Worm (Caenorhabditis elegans) whole organism, L1 larva: Measurements from ENCODE around the gene F45C12.17.

Experiments used
- F16B12.6 ChIP-seq: fragments of 150-350 bp; optimal IDR thresholded peaks from 2 replicates; lab custom pipeline; 2014; ENCODE audit warnings: missing biosample characterization, missing genetic modification characterization
- Y116A8C.19 ChIP-seq: sonication (generic microtip); optimal IDR thresholded peaks from 2 replicates; lab custom pipeline; 2016; ENCODE audit warnings: missing compliant biosample characterization, missing genetic modification characterization, borderline replicate concordance
- aha-1 ChIP-seq: fragments of 150-350 bp; optimal IDR thresholded peaks from 2 replicates; lab custom pipeline; 2014; ENCODE audit warnings: missing biosample characterization, missing genetic modification characterization
- aly-2 ChIP-seq: fragments of 150-350 bp; optimal IDR thresholded peaks from 2 replicates; lab custom pipeline; 2014; ENCODE audit warnings: missing biosample characterization, missing genetic modification characterization
- blmp-1 ChIP-seq: fragments of 150-350 bp; optimal IDR thresholded peaks from 2 replicates; lab custom pipeline; 2014; ENCODE audit warnings: missing biosample characterization, missing genetic modification characterization
- ceh-63 ChIP-seq: fragments of 200-800 bp; sonication (Bioruptor generic); optimal IDR thresholded peaks from 2 replicates; lab custom pipeline; 2018; ENCODE audit warnings: mild to moderate bottlenecking, missing genetic modification characterization, missing compliant biosample characterization
- ceh-8 ChIP-seq: fragments of 200-800 bp; sonication (Bioruptor generic); optimal IDR thresholded peaks from 2 replicates; lab custom pipeline; 2018; ENCODE audit warnings: mild to moderate bottlenecking, missing genetic modification characterization, moderate library complexity, missing compliant biosample characterization
- ceh-82 ChIP-seq, 3 experiments: fragments of 150-350 bp in 1 of 3; sonication (generic microtip) in 2 of 3; optimal IDR thresholded peaks; 2 replicates each; lab custom pipeline; 2014 to 2017; ENCODE audit warnings: missing biosample characterization in 3 of 3, missing genetic modification characterization in 3 of 3
- dpl-1 ChIP-seq, 3 experiments: fragments of 150-350 bp in 2 of 3; sonication (generic microtip) in 1 of 3; optimal IDR thresholded peaks; 2 replicates each; lab custom pipeline; 2014 to 2017; ENCODE audit warnings: missing biosample characterization in 3 of 3, missing genetic modification characterization in 3 of 3, missing genetic modification reagents in 3 of 3
- dsc-1 ChIP-seq: sonication (generic microtip); optimal IDR thresholded peaks from 2 replicates; lab custom pipeline; 2016; ENCODE audit warnings: mild to moderate bottlenecking, missing genetic modification characterization, missing compliant biosample characterization
- efl-1 ChIP-seq, 4 experiments: fragments of 150-350 bp; optimal IDR thresholded peaks in 3 of 4; peaks in 1 of 4; 1 replicate in 1 of 4; 2 replicates in 3 of 4; lab custom pipeline; 2014; ENCODE audit warnings: missing biosample characterization in 2 of 4, missing genetic modification characterization in 2 of 4, missing genetic modification reagents in 2 of 4
- egl-27 ChIP-seq, 2 experiments: fragments of 150-350 bp in 1 of 2; sonication (generic microtip); optimal IDR thresholded peaks; 3 replicates each; lab custom pipeline; 2017 to 2018; ENCODE audit warnings: missing biosample characterization in 2 of 2, missing genetic modification characterization in 2 of 2, missing genetic modification reagents in 2 of 2
- elt-2 ChIP-seq: sonication (generic microtip); optimal IDR thresholded peaks from 2 replicates; lab custom pipeline; 2016; ENCODE audit warnings: missing genetic modification characterization, mild to moderate bottlenecking, inconsistent platforms, missing compliant biosample characterization, missing genetic modification reagents
- elt-3 ChIP-seq, 6 experiments: fragments of 150-350 bp in 1 of 6; sonication (generic microtip); optimal IDR thresholded peaks; 2 replicates each; lab custom pipeline; 2017 to 2018; ENCODE audit warnings: missing biosample characterization in 6 of 6, missing genetic modification characterization in 6 of 6, inconsistent platforms in 1 of 6
- fkh-4 ChIP-seq: sonication (generic microtip); optimal IDR thresholded peaks from 2 replicates; lab custom pipeline; 2016; ENCODE audit warnings: missing compliant biosample characterization, missing genetic modification characterization, borderline replicate concordance
- fos-1 ChIP-seq: fragments of 150-350 bp; optimal IDR thresholded peaks from 2 replicates; lab custom pipeline; 2014; ENCODE audit warnings: missing biosample characterization, missing genetic modification characterization
- hlh-4 ChIP-seq: sonication (generic microtip); optimal IDR thresholded peaks from 2 replicates; lab custom pipeline; 2016; ENCODE audit warnings: mild to moderate bottlenecking, missing genetic modification characterization, missing compliant biosample characterization
- irx-1 ChIP-seq: sonication (generic microtip); optimal IDR thresholded peaks from 2 replicates; lab custom pipeline; 2016; ENCODE audit warnings: missing genetic modification characterization, missing compliant biosample characterization
- lin-35 ChIP-seq, 2 experiments: fragments of 150-350 bp; optimal IDR thresholded peaks; 2 replicates each; lab custom pipeline; 2014; ENCODE audit warnings: missing biosample characterization in 2 of 2, missing genetic modification characterization in 2 of 2, missing genetic modification reagents in 2 of 2
- lsy-2 ChIP-seq, 2 experiments: fragments of 150-350 bp; optimal IDR thresholded peaks; 2 replicates each; lab custom pipeline; 2014; ENCODE audit warnings: missing biosample characterization in 2 of 2, missing genetic modification characterization in 2 of 2
- mdl-1 ChIP-seq, 2 experiments: fragments of 150-350 bp; optimal IDR thresholded peaks; 2 replicates each; lab custom pipeline; 2014 to 2017; ENCODE audit warnings: missing biosample characterization in 2 of 2, missing genetic modification characterization in 2 of 2, inconsistent platforms in 1 of 2
- nhr-11 ChIP-seq: fragments of 150-350 bp; optimal IDR thresholded peaks from 2 replicates; lab custom pipeline; 2014; ENCODE audit warnings: missing biosample characterization, missing genetic modification characterization
- nhr-12 ChIP-seq: sonication (generic microtip); optimal IDR thresholded peaks from 2 replicates; lab custom pipeline; 2017; ENCODE audit warnings: missing biosample characterization, missing genetic modification characterization
- nhr-47 ChIP-seq: sonication (generic microtip); optimal IDR thresholded peaks from 2 replicates; lab custom pipeline; 2016; ENCODE audit warnings: mild to moderate bottlenecking, missing genetic modification characterization, moderate library complexity, missing compliant biosample characterization
- nhr-76 ChIP-seq: sonication (generic microtip); optimal IDR thresholded peaks from 2 replicates; lab custom pipeline; 2017; ENCODE audit warnings: missing biosample characterization, missing genetic modification characterization
- nhr-84 ChIP-seq: sonication (generic microtip); optimal IDR thresholded peaks from 2 replicates; lab custom pipeline; 2017; ENCODE audit warnings: missing biosample characterization, missing genetic modification characterization
- pax-3 ChIP-seq: fragments of 200-800 bp; sonication (Bioruptor generic); optimal IDR thresholded peaks from 2 replicates; lab custom pipeline; 2018; ENCODE audit warnings: mild to moderate bottlenecking, missing genetic modification characterization, moderate library complexity, missing compliant biosample characterization
- skn-1 ChIP-seq: fragments of 150-350 bp; optimal IDR thresholded peaks from 2 replicates; lab custom pipeline; 2014; ENCODE audit warnings: missing biosample characterization, missing genetic modification characterization
- sup-37 ChIP-seq: fragments of 200-800 bp; sonication (Bioruptor generic); optimal IDR thresholded peaks from 2 replicates; lab custom pipeline; 2018; ENCODE audit warnings: mild to moderate bottlenecking, missing genetic modification characterization, missing compliant biosample characterization
- swsn-7 ChIP-seq: sonication (generic microtip); optimal IDR thresholded peaks from 2 replicates; lab custom pipeline; 2016; ENCODE audit warnings: missing genetic modification characterization, missing compliant biosample characterization
- tbx-2 ChIP-seq: sonication (generic microtip); optimal IDR thresholded peaks from 2 replicates; lab custom pipeline; 2016; ENCODE audit warnings: missing genetic modification characterization, missing compliant biosample characterization
- unc-130 ChIP-seq: fragments of 150-350 bp; optimal IDR thresholded peaks from 2 replicates; lab custom pipeline; 2017; ENCODE audit warnings: missing biosample characterization, missing genetic modification characterization, inconsistent platforms
- unc-30 ChIP-seq: sonication (generic microtip); optimal IDR thresholded peaks from 2 replicates; lab custom pipeline; 2017; ENCODE audit warnings: missing biosample characterization, missing genetic modification characterization
- xbp-1 ChIP-seq: sonication (generic microtip); optimal IDR thresholded peaks from 2 replicates; lab custom pipeline; 2016; ENCODE audit warnings: missing genetic modification characterization, missing compliant biosample characterization

Gene F45C12.17

ce11 chrII:1695861-1696260 lies 30.1 kb upstream of the F45C12.17 start, which contains the start of gene F58E1.13:
F58E1.13 (minus strand) TSS chrII:1695872.
- no peak for TF ChIP-seq fkh-4 (tag; lab: Kevin White, UChicago)
- no peak for TF ChIP-seq unc-130
- TF ChIP-seq dsc-1 (tag; lab: Kevin White, UChicago) = no peak
- no peak for TF ChIP-seq pax-3 (tag; lab: Kevin White, UChicago)
- TF ChIP-seq irx-1 (tag; lab: Kevin White, UChicago) = no peak
- no peak for TF ChIP-seq egl-27 (tag; optimal IDR thresholded peaks at IDR 0.05; lab: Kevin White, UChicago)
- TF ChIP-seq unc-30 (tag; lab: Kevin White, UChicago) = no peak
- TF ChIP-seq lsy-2 (tag; optimal IDR thresholded peaks at IDR 0.05; lab: Kevin White, UChicago) = no peak
- no peak for TF ChIP-seq aly-2 (tag; lab: Kevin White, UChicago)
- no peak for TF ChIP-seq lin-35 (GFP tag; optimal IDR thresholded peaks at IDR 0.05; lab: Kevin White, UChicago)
- no peak for TF ChIP-seq efl-1 (optimal IDR thresholded peaks at IDR 0.05; lab: Kevin White, UChicago)
- no peak for TF ChIP-seq efl-1 (GFP tag; optimal IDR thresholded peaks at IDR 0.05 in 1 of 2; lab: Kevin White, UChicago)
- TF ChIP-seq fos-1 (tag; lab: Kevin White, UChicago) = no peak
- no peak for TF ChIP-seq nhr-12
- TF ChIP-seq skn-1 (tag; lab: Kevin White, UChicago) = no peak
- TF ChIP-seq mdl-1 (tag; optimal IDR thresholded peaks at IDR 0.05; lab: Kevin White, UChicago) = no peak
- TF ChIP-seq sup-37 (GFP tag; lab: Kevin White, UChicago) = no peak

ce11 chrII:1703363-1703762 lies 22.5 kb upstream of the F45C12.17 start, which contains the start of gene fbxb-47:
fbxb-47 (minus strand) TSS chrII:1703463.
- no peak for TF ChIP-seq ceh-63 (GFP tag; lab: Kevin White, UChicago)
- no peak for TF ChIP-seq lin-35 (GFP tag; optimal IDR thresholded peaks at IDR 0.05; lab: Kevin White, UChicago)
- TF ChIP-seq aha-1 (tag; lab: Kevin White, UChicago) = no peak
- no peak for TF ChIP-seq F16B12.6 (tag; lab: Kevin White, UChicago)
- TF ChIP-seq ceh-8 = no peak
- no peak for TF ChIP-seq nhr-76 (tag; lab: Kevin White, UChicago)
- no peak for TF ChIP-seq unc-30 (tag; lab: Kevin White, UChicago)
- TF ChIP-seq elt-3 (tag; optimal IDR thresholded peaks at IDR 0.05; lab: Kevin White, UChicago) = no peak
- no peak for TF ChIP-seq blmp-1
- TF ChIP-seq dpl-1 (GFP tag; optimal IDR thresholded peaks at IDR 0.05; lab: Kevin White, UChicago) = no peak
- no peak for TF ChIP-seq elt-2 (tag; lab: Kevin White, UChicago)
- no peak for TF ChIP-seq ceh-82 (tag; optimal IDR thresholded peaks at IDR 0.05; lab: Kevin White, UChicago)
- no peak for TF ChIP-seq lsy-2 (tag; optimal IDR thresholded peaks at IDR 0.05; lab: Kevin White, UChicago)

- TF ChIP-seq elt-3 (tag; optimal IDR thresholded peaks at IDR 0.05; lab: Kevin White, UChicago) = no peak
- no peak for TF ChIP-seq swsn-7 (tag; lab: Kevin White, UChicago)
- no peak for TF ChIP-seq nhr-12
- no peak for TF ChIP-seq nhr-47 (tag; lab: Kevin White, UChicago)
- TF ChIP-seq Y116A8C.19 (tag; lab: Kevin White, UChicago) = no peak
- TF ChIP-seq nhr-11 (tag; lab: Kevin White, UChicago) = no peak
- TF ChIP-seq tbx-2 = no peak
- TF ChIP-seq hlh-4 (tag; lab: Kevin White, UChicago) = no peak
Observed at ce11 chrII:1706385-1706784, 19.5 kb upstream of the F45C12.17 start, which contains the start of gene sdz-18. sdz-18 (minus strand) TSS chrII:1706485.

- TF ChIP-seq fkh-4 (tag; lab: Kevin White, UChicago) (no peak), ceh-8 (no peak), swsn-7 (tag; lab: Kevin White, UChicago) (no peak), ceh-63 (GFP tag; lab: Kevin White, UChicago) (no peak), nhr-12 (no peak), nhr-84 (tag; lab: Kevin White, UChicago) (no peak), xbp-1 (no peak)
Observed at ce11 chrII:1709959-1710358, 16.0 kb upstream of the F45C12.17 start, which contains the start of gene fbxa-184. fbxa-184 (plus strand) TSS chrII:1710259.
